Worm (Caenorhabditis elegans) whole organism, midembryonic: ENCODE data around the gene Y68A4B.3.

Experiments used
- T22C8.4 ChIP-seq: fragments of 200-800 bp; sonication (Bioruptor generic); IDR thresholded peaks from 2 replicates; pipeline ENCODE4 v1.3.6; 2022; ENCODE audit warnings: missing genetic modification characterization, missing compliant biosample characterization
- klf-2 ChIP-seq: fragments of 200-800 bp; sonication (Bioruptor generic); conservative IDR thresholded peaks from 2 replicates; pipeline ENCODE4 v1.3.6; 2022; ENCODE audit warnings: missing genetic modification reagents, missing genetic modification characterization, missing compliant biosample characterization

DNA sequence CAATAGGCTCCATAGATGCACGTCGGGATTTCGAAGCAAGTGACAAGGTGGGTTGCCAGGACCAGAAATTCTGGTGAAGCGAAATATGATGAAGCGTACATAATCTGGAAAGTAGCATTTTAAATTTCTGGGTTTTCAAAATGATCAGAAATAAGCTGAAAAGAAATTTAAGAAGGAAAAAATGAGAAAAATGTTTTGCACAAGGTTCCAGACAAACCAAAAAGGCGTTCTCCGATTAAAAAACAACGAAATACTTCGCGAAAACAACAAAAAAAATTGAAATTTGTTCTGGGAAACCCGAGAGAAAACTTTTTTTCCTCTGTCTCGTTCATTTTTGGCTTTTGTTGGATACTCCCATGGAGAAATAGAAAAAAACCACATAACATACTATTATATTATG is 19.1 kb downstream of the Y68A4B.3 start, which contains the start of gene srh-252:
- TF ChIP-seq klf-2 (GFP tag; lab: Robert Waterston, UW) = no peak
- TF ChIP-seq T22C8.4 (GFP tag; lab: Robert Waterston, UW) = no peak
